Worm (Caenorhabditis elegans): ENCODE measurements around the gene cyn-12.

cyn-12 gene

DNA sequence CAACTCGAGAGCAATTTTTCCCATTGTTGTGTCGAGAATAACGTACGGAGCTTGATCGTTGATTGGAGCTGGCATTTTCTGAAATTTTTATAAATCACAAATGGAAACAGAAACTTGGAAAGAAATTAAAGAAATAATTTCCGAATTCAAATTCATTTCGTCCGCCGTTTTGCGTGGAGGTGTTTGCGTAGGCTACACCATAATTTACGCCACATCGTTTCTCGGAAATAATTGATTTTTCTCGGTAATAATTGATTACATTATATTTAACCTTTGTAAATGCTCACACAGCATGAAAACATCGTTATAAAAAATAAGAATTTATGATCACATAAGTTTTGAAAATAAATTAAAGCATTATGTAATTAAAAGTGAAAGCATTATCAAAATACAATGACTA, at the start of gene cyn-12:
cyn-12 (minus strand) TSS at position 78 of the 400 bp plus-strand sequence.
- TF ChIP-seq zag-1 (tag; optimal IDR thresholded peaks at IDR 0.05), result no peak
- no peak for TF ChIP-seq mbf-1 (tag; optimal IDR thresholded peaks at IDR 0.05)
- no peak for TF ChIP-seq blmp-1 (tag; optimal IDR thresholded peaks at IDR 0.05; ENCODE audit: insufficient read depth)
- TF ChIP-seq lsy-2 (tag; optimal IDR thresholded peaks at IDR 0.05), result peak in 1 of 2 experiments; percentile 52
- no peak for TF ChIP-seq ztf-11 (tag; optimal IDR thresholded peaks at IDR 0.05)
- TF ChIP-seq R02D3.7 (tag; optimal IDR thresholded peaks at IDR 0.05), result no peak
- no peak for TF ChIP-seq sma-9 (GFP tag; optimal IDR thresholded peaks at IDR 0.05)
- no peak for TF ChIP-seq sma-9 (tag; optimal IDR thresholded peaks at IDR 0.05)
- TF ChIP-seq ZK546.5 (tag; optimal IDR thresholded peaks at IDR 0.05), result no peak
- no peak for TF ChIP-seq unc-39 (tag; optimal IDR thresholded peaks at IDR 0.05)
- TF ChIP-seq nhr-129 (tag; optimal IDR thresholded peaks at IDR 0.05), result no peak
- no peak for TF ChIP-seq nhr-10 (tag; optimal IDR thresholded peaks at IDR 0.05)
- no peak for TF ChIP-seq nhr-23 (tag; optimal IDR thresholded peaks at IDR 0.05)
- no peak for TF ChIP-seq nhr-11 (tag; optimal IDR thresholded peaks at IDR 0.05)
- TF ChIP-seq nhr-77 (tag; optimal IDR thresholded peaks at IDR 0.05), result no peak
- no peak for TF ChIP-seq snpc-4 (tag; optimal IDR thresholded peaks at IDR 0.05)
- no peak for TF ChIP-seq mab-5 (tag; optimal IDR thresholded peaks at IDR 0.05)
- peak; percentile 37 for TF ChIP-seq sma-3 (GFP tag; optimal IDR thresholded peaks at IDR 0.05)
- no peak for TF ChIP-seq ama-1 (optimal IDR thresholded peaks at IDR 0.05)
- TF ChIP-seq nhr-12 (tag; optimal IDR thresholded peaks at IDR 0.05), result no peak
- no peak for TF ChIP-seq unc-62 (GFP tag; optimal IDR thresholded peaks at IDR 0.05)
- TF ChIP-seq gmeb-1 (tag; optimal IDR thresholded peaks at IDR 0.05), result peak; percentile 9
- TF ChIP-seq nhr-21 (tag; optimal IDR thresholded peaks at IDR 0.05), result no peak
- no peak for TF ChIP-seq ztf-4 (tag; optimal IDR thresholded peaks at IDR 0.05)
- TF ChIP-seq mdl-1 (tag; optimal IDR thresholded peaks at IDR 0.05), result no peak
- peak; percentile 33 for TF ChIP-seq C34F6.9 (tag; optimal IDR thresholded peaks at IDR 0.05)
- no peak for TF ChIP-seq elt-3 (tag; optimal IDR thresholded peaks at IDR 0.05)

- TF ChIP-seq zag-1 (tag; optimal IDR thresholded peaks at IDR 0.05), result no peak
- TF ChIP-seq unc-62 (GFP tag; optimal IDR thresholded peaks at IDR 0.05), result no peak
- TF ChIP-seq ama-1 (optimal IDR thresholded peaks at IDR 0.05), result no peak
- no peak for TF ChIP-seq sem-4 (tag; optimal IDR thresholded peaks at IDR 0.05)
- no peak for TF ChIP-seq C34F6.9 (tag; optimal IDR thresholded peaks at IDR 0.05)
- TF ChIP-seq egl-27 (tag; optimal IDR thresholded peaks at IDR 0.05), result no peak
- TF ChIP-seq mbf-1 (tag; optimal IDR thresholded peaks at IDR 0.05), result no peak
- no peak for TF ChIP-seq Y55F3AM.14 (GFP tag; optimal IDR thresholded peaks at IDR 0.05)
Measured at ce11 chrIV:7182818-7183217, 49.8 kb upstream of the cyn-12 start.

ce11 chrIV:7180304-7180703, 47.3 kb upstream of the cyn-12 start, which contains the start of gene cest-10:
cest-10 (plus strand) TSS chrIV:7180557.
- TF ChIP-seq nhr-21 (tag; optimal IDR thresholded peaks at IDR 0.05) (no peak), nhr-6 (tag; optimal IDR thresholded peaks at IDR 0.05) (no peak), nhr-12 (tag; optimal IDR thresholded peaks at IDR 0.05) (no peak), nhr-23 (tag; optimal IDR thresholded peaks at IDR 0.05) (no peak), sma-9 (GFP tag; optimal IDR thresholded peaks at IDR 0.05) (peak; percentile 29), sma-9 (tag; optimal IDR thresholded peaks at IDR 0.05) (no peak), mbf-1 (tag; optimal IDR thresholded peaks at IDR 0.05) (no peak), nhr-25 (tag; optimal IDR thresholded peaks at IDR 0.05) (peak; percentile 40), blmp-1 (tag; optimal IDR thresholded peaks at IDR 0.05; ENCODE audit: insufficient read depth) (peak; percentile 9), fos-1 (tag; optimal IDR thresholded peaks at IDR 0.05) (peak; percentile 65), gmeb-1 (tag; optimal IDR thresholded peaks at IDR 0.05) (no peak), mab-5 (tag; optimal IDR thresholded peaks at IDR 0.05) (no peak), unc-55 (GFP tag; optimal IDR thresholded peaks at IDR 0.05) (no peak)

ce11 chrIV:7178942-7179341, 45.9 kb upstream of the cyn-12 start, which contains the start of gene C42D4.3:
C42D4.3 (plus strand) TSS chrIV:7179239.
- TF ChIP-seq mab-5 (tag; optimal IDR thresholded peaks at IDR 0.05) (no peak), sma-9 (GFP tag; optimal IDR thresholded peaks at IDR 0.05) (no peak), sma-9 (tag; optimal IDR thresholded peaks at IDR 0.05) (no peak), nhr-25 (tag; optimal IDR thresholded peaks at IDR 0.05) (peak; percentile 86), snpc-4 (tag; optimal IDR thresholded peaks at IDR 0.05) (no peak), fos-1 (tag; optimal IDR thresholded peaks at IDR 0.05) (peak; percentile 52), ztf-1 (GFP tag; conservative IDR thresholded peaks at IDR 0.05) (no peak), crh-2 (tag; optimal IDR thresholded peaks at IDR 0.05) (no peak)

All from whole organism, L2 larva.